Worm (Caenorhabditis elegans) whole organism, late embryonic: ENCODE data around the gene nlp-22.

Experiments used
- K09A11.1 ChIP-seq: sonication (generic microtip); optimal IDR thresholded peaks from 2 replicates; lab custom pipeline; 2017; ENCODE audit warnings: antibody characterized with exemption, mild to moderate bottlenecking, missing genetic modification characterization, missing compliant biosample characterization; ENCODE audit not compliant: insufficient read depth
- Y22D7AL.16 ChIP-seq: sonication (generic microtip); optimal IDR thresholded peaks from 2 replicates; lab custom pipeline; 2016; ENCODE audit warnings: missing genetic modification characterization, missing compliant biosample characterization
- ceh-6 ChIP-seq: fragments of 200-800 bp; sonication (Bioruptor generic); optimal IDR thresholded peaks from 2 replicates; lab custom pipeline; 2018; ENCODE audit warnings: mild to moderate bottlenecking, missing genetic modification characterization, missing compliant biosample characterization
- ceh-9 ChIP-seq: sonication (generic microtip); optimal IDR thresholded peaks from 2 replicates; lab custom pipeline; 2016; ENCODE audit warnings: mild to moderate bottlenecking, missing genetic modification characterization, inconsistent platforms, missing compliant biosample characterization
- pha-4 ChIP-seq: fragments of 150-350 bp; optimal IDR thresholded peaks from 2 replicates; lab custom pipeline; 2018; ENCODE audit warnings: missing biosample characterization, missing genetic modification reagents, missing genetic modification characterization

DNA sequence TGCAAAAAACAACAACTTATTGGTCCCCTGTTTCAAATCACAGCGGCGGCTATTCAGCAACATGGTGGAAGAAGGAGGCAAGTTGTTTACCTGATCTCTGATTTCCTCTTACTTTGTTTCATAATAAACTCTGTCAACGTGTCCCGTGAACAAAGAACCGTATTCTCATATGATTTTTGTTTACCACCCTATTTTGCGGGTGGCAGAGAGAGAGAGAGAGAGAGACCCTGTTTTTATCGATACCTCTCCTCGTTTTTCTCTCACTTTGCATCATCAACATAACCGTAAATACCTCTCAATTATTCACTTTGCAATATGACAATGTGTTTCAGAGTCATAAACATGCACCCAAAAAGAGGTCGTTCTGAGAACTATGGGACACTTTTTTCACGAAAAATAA, 24.4 kb downstream of the nlp-22 start:
- TF ChIP-seq pha-4 (tag; lab: Kevin White, UChicago) (no peak), ceh-9 (tag; lab: Kevin White, UChicago) (no peak), Y22D7AL.16 (tag; lab: Kevin White, UChicago) (no peak), ceh-6 (no peak), K09A11.1 (tag; lab: Kevin White, UChicago) (no peak)
